Worm (Caenorhabditis elegans): Measurements from ENCODE around the gene nhr-96.

- TF ChIP-seq sea-1 (GFP tag; conservative IDR thresholded peaks at IDR 0.05) (no peak), ama-1 (optimal IDR thresholded peaks at IDR 0.05) (no peak), hmg-4 (GFP tag; optimal IDR thresholded peaks at IDR 0.05) (no peak), tbx-11 (GFP tag; IDR thresholded peaks at IDR 0.05) (no peak), ceh-13 (GFP tag; optimal IDR thresholded peaks at IDR 0.05) (no peak), ets-7 (tag; optimal IDR thresholded peaks at IDR 0.05) (no peak), aly-1 (tag; optimal IDR thresholded peaks at IDR 0.05) (no peak), F13C5.2 (tag; optimal IDR thresholded peaks at IDR 0.05) (no peak), flt-1 (GFP tag; IDR thresholded peaks at IDR 0.05) (no peak), B0310.2 (tag; optimal IDR thresholded peaks at IDR 0.05) (no peak), tra-4 (tag; optimal IDR thresholded peaks at IDR 0.05) (no peak), hmbx-1 (tag; optimal IDR thresholded peaks at IDR 0.05) (no peak)
Observed at ce11 chrV:2207527-2207926, 25.8 kb upstream of the nhr-96 start.
